Worm (Caenorhabditis elegans): Measurements from ENCODE around the gene H43I07.1.

- no peak for TF ChIP-seq him-1 (tag; optimal IDR thresholded peaks at IDR 0.05)
- TF ChIP-seq dao-5 (tag; optimal IDR thresholded peaks at IDR 0.05) = no peak
- no peak for TF ChIP-seq W03F9.2 (tag; optimal IDR thresholded peaks at IDR 0.05)
Observed at ce11 chrV:4157291-4157690, 47.2 kb upstream of the H43I07.1 start.

Measured in whole organism, L4/young adult.